Worm (Caenorhabditis elegans) whole organism, young adult: Measurements from ENCODE around the gene nhr-143.
A peak's percentile ranks its signal among the peaks of the same experiment; 100 is the strongest.

Experiments
- B0336.3 ChIP-seq: fragments of 200-800 bp; sonication (Bioruptor generic); IDR thresholded peaks from 2 replicates; pipeline ENCODE4 v1.3.6; 2022; ENCODE audit warnings: missing genetic modification characterization, missing compliant biosample characterization
- C06A6.2 ChIP-seq: fragments of 200-800 bp; sonication (Bioruptor generic); conservative IDR thresholded peaks from 2 replicates; pipeline ENCODE4 v1.3.6; 2022; ENCODE audit warnings: missing genetic modification characterization, missing compliant biosample characterization
- D2030.7 ChIP-seq: fragments of 200-800 bp; sonication (Bioruptor generic); IDR thresholded peaks from 2 replicates; pipeline ENCODE4 v1.3.6; 2022; ENCODE audit warnings: missing genetic modification reagents, missing genetic modification characterization, missing compliant biosample characterization
- F37B4.10 ChIP-seq: fragments of 200-800 bp; sonication (Bioruptor generic); IDR thresholded peaks from 2 replicates; pipeline ENCODE4 v1.3.6; 2022; ENCODE audit warnings: missing genetic modification characterization, missing compliant biosample characterization
- F52B5.7 ChIP-seq: sonication (generic microtip); optimal IDR thresholded peaks from 2 replicates; lab custom pipeline; 2016; ENCODE audit warnings: mild to moderate bottlenecking, missing genetic modification characterization, missing compliant biosample characterization
- F55B11.4 ChIP-seq: sonication (generic microtip); optimal IDR thresholded peaks from 2 replicates; lab custom pipeline; 2016; ENCODE audit warnings: missing compliant biosample characterization, missing genetic modification characterization, borderline replicate concordance; ENCODE audit not compliant: insufficient read depth
- Y53G8AR.9 ChIP-seq: fragments of 200-800 bp; sonication (Bioruptor generic); conservative IDR thresholded peaks from 2 replicates; pipeline ENCODE4 v1.3.6; 2022; ENCODE audit warnings: missing genetic modification reagents, missing genetic modification characterization, missing compliant biosample characterization
- ama-1 ChIP-seq, 3 experiments: fragments of 150-350 bp in 1 of 3; sonication (generic microtip) in 2 of 3; optimal IDR thresholded peaks; 2 replicates each; lab custom pipeline; 2014 to 2018; ENCODE audit warnings: missing biosample characterization in 2 of 3, missing genetic modification characterization in 2 of 3, missing genetic modification reagents in 2 of 3
- athp-1 ChIP-seq: sonication (generic microtip); optimal IDR thresholded peaks from 2 replicates; lab custom pipeline; 2017; ENCODE audit warnings: mild to moderate bottlenecking, missing genetic modification characterization, missing compliant biosample characterization
- attf-5 ChIP-seq: fragments of 200-800 bp; sonication (Bioruptor generic); optimal IDR thresholded peaks from 2 replicates; lab custom pipeline; 2018; ENCODE audit warnings: mild to moderate bottlenecking, missing genetic modification characterization, missing compliant biosample characterization
- attf-6 ChIP-seq: fragments of 200-800 bp; sonication (Bioruptor generic); IDR thresholded peaks from 2 replicates; pipeline ENCODE4 v1.3.6; 2022; ENCODE audit warnings: missing genetic modification reagents, missing genetic modification characterization, missing compliant biosample characterization
- bed-2 ChIP-seq: fragments of 200-800 bp; sonication (Bioruptor generic); IDR thresholded peaks from 2 replicates; pipeline ENCODE4 v1.3.6; 2022; ENCODE audit warnings: missing genetic modification reagents, missing genetic modification characterization, missing compliant biosample characterization
- cebp-1 ChIP-seq, 2 experiments: fragments of 200-800 bp in 1 of 2; sonication (Bioruptor generic) in 1 of 2; sonication (generic microtip) in 1 of 2; IDR thresholded peaks in 1 of 2; optimal IDR thresholded peaks in 1 of 2; 2 replicates each; pipeline versions ENCODE4 v1.3.6 to Lab custom; 2017 to 2022; ENCODE audit warnings: missing compliant biosample characterization in 2 of 2, missing genetic modification characterization in 2 of 2, mild to moderate bottlenecking in 1 of 2, missing genetic modification reagents in 1 of 2, moderate library complexity in 1 of 2
- cebp-2 ChIP-seq: fragments of 200-800 bp; sonication (Bioruptor generic); IDR thresholded peaks from 2 replicates; pipeline ENCODE4 v1.3.6; 2022; ENCODE audit warnings: missing genetic modification characterization, missing compliant biosample characterization
- ceh-40 ChIP-seq: fragments of 200-800 bp; sonication (Bioruptor generic); IDR thresholded peaks from 2 replicates; pipeline ENCODE4 v1.3.6; 2022; ENCODE audit warnings: missing genetic modification characterization, missing compliant biosample characterization
- ceh-58 ChIP-seq: fragments of 200-800 bp; sonication (Bioruptor generic); IDR thresholded peaks from 2 replicates; pipeline ENCODE4 v1.3.6; 2022; ENCODE audit warnings: missing genetic modification characterization, missing compliant biosample characterization
- dox-1 ChIP-seq: fragments of 200-800 bp; sonication (Bioruptor generic); IDR thresholded peaks from 2 replicates; pipeline ENCODE4 v1.3.6; 2022; ENCODE audit warnings: missing genetic modification reagents, missing genetic modification characterization, missing compliant biosample characterization
- egl-18 ChIP-seq: fragments of 200-800 bp; sonication (Bioruptor generic); IDR thresholded peaks from 2 replicates; pipeline ENCODE4 v1.3.6; 2022; ENCODE audit warnings: missing genetic modification reagents, missing genetic modification characterization, missing compliant biosample characterization
- egl-44 ChIP-seq: fragments of 200-800 bp; sonication (Bioruptor generic); IDR thresholded peaks from 2 replicates; pipeline ENCODE4 v1.3.6; 2022; ENCODE audit warnings: missing genetic modification reagents, missing genetic modification characterization, missing compliant biosample characterization
- ets-4 ChIP-seq: fragments of 200-800 bp; sonication (Bioruptor generic); optimal IDR thresholded peaks from 2 replicates; lab custom pipeline; 2018; ENCODE audit warnings: mild to moderate bottlenecking, missing genetic modification characterization, missing compliant biosample characterization
- hlh-26 ChIP-seq: fragments of 200-800 bp; sonication (Bioruptor generic); conservative IDR thresholded peaks from 2 replicates; pipeline ENCODE4 v1.3.6; 2022; ENCODE audit warnings: missing genetic modification reagents, missing genetic modification characterization, missing compliant biosample characterization
- let-526 ChIP-seq: fragments of 200-800 bp; sonication (Bioruptor generic); IDR thresholded peaks from 2 replicates; pipeline ENCODE4 v1.3.6; 2022; ENCODE audit warnings: missing genetic modification reagents, missing genetic modification characterization, missing compliant biosample characterization
- lin-40 ChIP-seq: sonication (generic microtip); optimal IDR thresholded peaks from 2 replicates; lab custom pipeline; 2016; ENCODE audit warnings: missing genetic modification characterization, mild to moderate bottlenecking, missing compliant biosample characterization, missing genotype, missing genetic modification reagents
- lin-54 ChIP-seq: fragments of 200-800 bp; sonication (Bioruptor generic); optimal IDR thresholded peaks from 2 replicates; lab custom pipeline; 2018; ENCODE audit warnings: mild to moderate bottlenecking, missing genetic modification characterization, missing compliant biosample characterization
- lsl-1 ChIP-seq: fragments of 200-800 bp; sonication (Bioruptor generic); optimal IDR thresholded peaks from 2 replicates; lab custom pipeline; 2018; ENCODE audit warnings: mild to moderate bottlenecking, missing genetic modification characterization, moderate library complexity, missing compliant biosample characterization
- madf-6 ChIP-seq: fragments of 200-800 bp; sonication (Bioruptor generic); IDR thresholded peaks from 2 replicates; pipeline ENCODE4 v1.3.6; 2022; ENCODE audit warnings: missing genetic modification reagents, missing genetic modification characterization, missing compliant biosample characterization
- mel-28 ChIP-seq: sonication (generic microtip); optimal IDR thresholded peaks from 2 replicates; lab custom pipeline; 2016; ENCODE audit warnings: borderline replicate concordance, mild to moderate bottlenecking, missing genetic modification characterization, missing compliant biosample characterization
- mxl-1 ChIP-seq: sonication (generic microtip); optimal IDR thresholded peaks from 2 replicates; lab custom pipeline; 2016; ENCODE audit warnings: missing genetic modification characterization, missing compliant biosample characterization
- nhr-120 ChIP-seq: fragments of 200-800 bp; sonication (Bioruptor generic); IDR thresholded peaks from 2 replicates; pipeline ENCODE4 v1.3.6; 2022; ENCODE audit warnings: missing genetic modification characterization, missing compliant biosample characterization
- nhr-80 ChIP-seq: sonication (generic microtip); optimal IDR thresholded peaks from 2 replicates; lab custom pipeline; 2016; ENCODE audit warnings: missing genetic modification characterization, missing compliant biosample characterization
- rcor-1 ChIP-seq: fragments of 200-800 bp; sonication (Bioruptor generic); IDR thresholded peaks from 2 replicates; pipeline ENCODE4 v1.3.6; 2022; ENCODE audit warnings: missing genetic modification reagents, missing genetic modification characterization, missing compliant biosample characterization
- sea-2 ChIP-seq: fragments of 200-800 bp; sonication (Bioruptor generic); IDR thresholded peaks from 2 replicates; pipeline ENCODE4 v1.3.6; 2022; ENCODE audit warnings: missing genetic modification characterization, missing compliant biosample characterization
- snpc-1.1 ChIP-seq: sonication (generic microtip); optimal IDR thresholded peaks from 2 replicates; lab custom pipeline; 2017; ENCODE audit warnings: missing genetic modification characterization, mild to moderate bottlenecking, missing compliant biosample characterization, antibody characterized with exemption, moderate library complexity, missing genotype, missing genetic modification reagents; ENCODE audit not compliant: insufficient read depth
- somi-1 ChIP-seq: fragments of 200-800 bp; sonication (Bioruptor generic); optimal IDR thresholded peaks from 2 replicates; lab custom pipeline; 2018; ENCODE audit warnings: mild to moderate bottlenecking, missing genetic modification characterization, missing compliant biosample characterization
- sptf-2 ChIP-seq: fragments of 200-800 bp; sonication (Bioruptor generic); optimal IDR thresholded peaks from 2 replicates; lab custom pipeline; 2018; ENCODE audit warnings: mild to moderate bottlenecking, missing genetic modification characterization, missing compliant biosample characterization
- tlf-1 ChIP-seq: fragments of 200-800 bp; sonication (Bioruptor generic); optimal IDR thresholded peaks from 2 replicates; lab custom pipeline; 2018; ENCODE audit warnings: mild to moderate bottlenecking, missing genetic modification characterization, missing compliant biosample characterization
- unc-130 ChIP-seq: sonication (generic microtip); optimal IDR thresholded peaks from 2 replicates; lab custom pipeline; 2016; ENCODE audit warnings: missing genetic modification reagents, missing genetic modification characterization, missing compliant biosample characterization
- ztf-25 ChIP-seq: fragments of 200-800 bp; sonication (Bioruptor generic); IDR thresholded peaks from 2 replicates; pipeline ENCODE4 v1.3.6; 2022; ENCODE audit warnings: missing genetic modification reagents, missing genetic modification characterization, missing compliant biosample characterization
- ztf-26 ChIP-seq: sonication (generic microtip); optimal IDR thresholded peaks from 2 replicates; lab custom pipeline; 2017; ENCODE audit warnings: missing genetic modification characterization, missing compliant biosample characterization

nhr-143 gene

ce11 chrV:8936184-8936589 is 38.6 kb downstream of the nhr-143 start, which contains the start of gene unc-23 (continued):
- TF ChIP-seq egl-18 (GFP tag; lab: Robert Waterston, UW) (0 out of 2 replicates have a peak, but pooled peaks have one; percentile 54), snpc-1.1 (tag; lab: Kevin White, UChicago) (no peak), dox-1 (GFP tag; lab: Robert Waterston, UW) (peak; percentile 64), somi-1 (GFP tag; lab: Kevin White, UChicago) (peak; percentile 79), Y53G8AR.9 (GFP tag; lab: Robert Waterston, UW) (peak; percentile 84), rcor-1 (GFP tag; lab: Robert Waterston, UW) (peak; percentile 62), sea-2 (GFP tag; lab: Robert Waterston, UW) (no peak)

- peak; percentile 18 for TF ChIP-seq lin-40
- 0 out of 2 replicates have a peak, but pooled peaks have one; percentile 9 for TF ChIP-seq C06A6.2 (GFP tag; lab: Robert Waterston, UW)
- no peak for TF ChIP-seq athp-1 (tag; lab: Kevin White, UChicago)
- TF ChIP-seq ceh-40, result no peak
- TF ChIP-seq ztf-26 (tag; lab: Kevin White, UChicago), result peak; percentile 18
- peak; percentile 15 for TF ChIP-seq attf-5
- no peak for TF ChIP-seq ceh-58 (GFP tag; lab: Robert Waterston, UW)
- TF ChIP-seq ama-1 (optimal IDR thresholded peaks at IDR 0.05; lab: Kevin White, UChicago), result peak; percentile 29
- TF ChIP-seq ama-1 (GFP tag; optimal IDR thresholded peaks at IDR 0.05; lab: Kevin White, UChicago), result no peak
- TF ChIP-seq nhr-80 (tag; lab: Kevin White, UChicago), result peak; percentile 24
- TF ChIP-seq D2030.7 (GFP tag; lab: Robert Waterston, UW), result no peak
- TF ChIP-seq cebp-1 (GFP tag; IDR thresholded peaks at IDR 0.05; lab: Robert Waterston, UW), result no peak
- peak; percentile 15 for TF ChIP-seq cebp-1 (tag; optimal IDR thresholded peaks at IDR 0.05; lab: Kevin White, UChicago)
- TF ChIP-seq attf-6, result 0 out of 2 replicates have a peak, but pooled peaks have one; percentile 16
- TF ChIP-seq lin-54 (GFP tag; lab: Kevin White, UChicago), result peak; percentile 5
- no peak for TF ChIP-seq bed-2
Observed at ce11 chrV:8935104-8935503, 39.6 kb downstream of the nhr-143 start.

ce11 chrV:8934264-8934663 is 40.5 kb downstream of the nhr-143 start:
- TF ChIP-seq B0336.3 (GFP tag; lab: Robert Waterston, UW) (no peak), nhr-120 (no peak), unc-130 (GFP tag; lab: Kevin White, UChicago) (no peak), somi-1 (GFP tag; lab: Kevin White, UChicago) (no peak)

- no peak for TF ChIP-seq hlh-26 (GFP tag; lab: Robert Waterston, UW)
- TF ChIP-seq dox-1 (GFP tag; lab: Robert Waterston, UW), result no peak
- TF ChIP-seq let-526, result no peak
- TF ChIP-seq tlf-1 (GFP tag; lab: Kevin White, UChicago), result no peak
- no peak for TF ChIP-seq lin-40
- TF ChIP-seq egl-44 (GFP tag; lab: Robert Waterston, UW), result no peak
- TF ChIP-seq ztf-25, result no peak
- no peak for TF ChIP-seq madf-6 (GFP tag; lab: Robert Waterston, UW)
- no peak for TF ChIP-seq cebp-2 (GFP tag; lab: Robert Waterston, UW)
- no peak for TF ChIP-seq mel-28 (tag; lab: Kevin White, UChicago)
- TF ChIP-seq Y53G8AR.9 (GFP tag; lab: Robert Waterston, UW), result no peak
- no peak for TF ChIP-seq cebp-1 (GFP tag; IDR thresholded peaks at IDR 0.05; lab: Robert Waterston, UW)
- no peak for TF ChIP-seq cebp-1 (tag; optimal IDR thresholded peaks at IDR 0.05; lab: Kevin White, UChicago)
- no peak for TF ChIP-seq sptf-2 (GFP tag; lab: Kevin White, UChicago)
- no peak for TF ChIP-seq F37B4.10 (GFP tag; lab: Robert Waterston, UW)
- no peak for TF ChIP-seq attf-5
- no peak for TF ChIP-seq ets-4 (GFP tag; lab: Kevin White, UChicago)
- no peak for TF ChIP-seq F52B5.7 (tag; lab: Kevin White, UChicago)
- no peak for TF ChIP-seq F55B11.4 (tag; lab: Kevin White, UChicago)
- TF ChIP-seq mxl-1 (tag; lab: Kevin White, UChicago), result no peak
- no peak for TF ChIP-seq lsl-1 (GFP tag; lab: Kevin White, UChicago)
Observed at ce11 chrV:8932318-8932717, 42.4 kb downstream of the nhr-143 start, which contains the start of gene H14N18.2. H14N18.2 (plus strand) TSS chrV:8932618.
